Worm (Caenorhabditis elegans) whole organism, L2 larva: Measurements from ENCODE around the gene mob-2.

Source experiments
- F13H6.1 ChIP-seq: sonication (generic microtip); optimal IDR thresholded peaks from 2 replicates; lab custom pipeline; 2016; ENCODE audit warnings: missing genetic modification characterization, missing compliant biosample characterization
- R02D3.7 ChIP-seq: fragments of 150-350 bp; optimal IDR thresholded peaks from 2 replicates; lab custom pipeline; 2014; ENCODE audit warnings: missing biosample characterization, missing genetic modification characterization
- Y55F3AM.14 ChIP-seq: fragments of 200-800 bp; sonication (Bioruptor generic); optimal IDR thresholded peaks from 2 replicates; lab custom pipeline; 2018; ENCODE audit warnings: mild to moderate bottlenecking, missing genetic modification characterization, missing compliant biosample characterization
- alr-1 ChIP-seq: fragments of 150-350 bp; optimal IDR thresholded peaks from 2 replicates; lab custom pipeline; 2014; ENCODE audit warnings: missing biosample characterization, missing genetic modification characterization
- ama-1 ChIP-seq: fragments of 150-350 bp; optimal IDR thresholded peaks from 2 replicates; lab custom pipeline; 2018; ENCODE audit warnings: inconsistent platforms
- blmp-1 ChIP-seq: sonication (generic microtip); optimal IDR thresholded peaks from 2 replicates; lab custom pipeline; 2017; ENCODE audit warnings: missing genetic modification characterization, mild to moderate bottlenecking, missing compliant biosample characterization, antibody characterized with exemption, moderate library complexity; ENCODE audit not compliant: insufficient read depth
- ceh-16 ChIP-seq: fragments of 150-350 bp; optimal IDR thresholded peaks from 2 replicates; lab custom pipeline; 2014; ENCODE audit warnings: missing biosample characterization, missing genetic modification characterization
- ceh-82 ChIP-seq: fragments of 150-350 bp; optimal IDR thresholded peaks from 2 replicates; lab custom pipeline; 2014; ENCODE audit warnings: missing biosample characterization, missing genetic modification characterization
- crh-2 ChIP-seq: sonication (generic microtip); optimal IDR thresholded peaks from 2 replicates; lab custom pipeline; 2017; ENCODE audit warnings: missing biosample characterization, missing genetic modification characterization
- dmd-4 ChIP-seq: sonication (generic microtip); optimal IDR thresholded peaks from 2 replicates; lab custom pipeline; 2017; ENCODE audit warnings: missing biosample characterization, missing genetic modification characterization
- egl-27 ChIP-seq: sonication (generic microtip); optimal IDR thresholded peaks from 3 replicates; lab custom pipeline; 2017; ENCODE audit warnings: missing biosample characterization, missing genetic modification reagents, missing genetic modification characterization
- elt-1 ChIP-seq: fragments of 150-350 bp; optimal IDR thresholded peaks from 2 replicates; lab custom pipeline; 2014; ENCODE audit warnings: missing biosample characterization, missing genetic modification characterization
- elt-3 ChIP-seq: sonication (generic microtip); optimal IDR thresholded peaks from 2 replicates; lab custom pipeline; 2017; ENCODE audit warnings: missing biosample characterization, missing genetic modification characterization
- fos-1 ChIP-seq: fragments of 150-350 bp; optimal IDR thresholded peaks from 2 replicates; lab custom pipeline; 2014; ENCODE audit warnings: missing biosample characterization, missing genetic modification characterization
- gmeb-1 ChIP-seq: fragments of 150-350 bp; optimal IDR thresholded peaks from 2 replicates; lab custom pipeline; 2014; ENCODE audit warnings: missing biosample characterization, missing genetic modification characterization
- lin-11 ChIP-seq: fragments of 150-350 bp; sonication (generic microtip); optimal IDR thresholded peaks from 2 replicates; lab custom pipeline; 2014; ENCODE audit warnings: missing biosample characterization, missing genetic modification characterization, inconsistent platforms, mixed read lengths
- lin-13 ChIP-seq: fragments of 150-350 bp; optimal IDR thresholded peaks from 2 replicates; lab custom pipeline; 2014; ENCODE audit warnings: missing biosample characterization, missing genetic modification reagents, missing genetic modification characterization
- lsy-2 ChIP-seq, 2 experiments: fragments of 150-350 bp in 1 of 2; sonication (generic microtip) in 1 of 2; optimal IDR thresholded peaks; 2 replicates each; lab custom pipeline; 2014 to 2017; ENCODE audit warnings: missing biosample characterization in 2 of 2, missing genetic modification characterization in 2 of 2
- mdl-1 ChIP-seq, 2 experiments: fragments of 150-350 bp in 1 of 2; sonication (generic microtip) in 1 of 2; optimal IDR thresholded peaks; 2 replicates each; lab custom pipeline; 2017; ENCODE audit warnings: missing biosample characterization in 2 of 2, missing genetic modification characterization in 2 of 2
- nhr-10 ChIP-seq: sonication (generic microtip); optimal IDR thresholded peaks from 2 replicates; lab custom pipeline; 2017; ENCODE audit warnings: missing biosample characterization, missing genetic modification characterization
- nhr-12 ChIP-seq: fragments of 150-350 bp; optimal IDR thresholded peaks from 2 replicates; lab custom pipeline; 2014; ENCODE audit warnings: missing biosample characterization, missing genetic modification characterization
- nhr-129 ChIP-seq: fragments of 150-350 bp; optimal IDR thresholded peaks from 2 replicates; lab custom pipeline; 2014; ENCODE audit warnings: missing biosample characterization, missing genetic modification characterization
- nhr-23 ChIP-seq: fragments of 150-350 bp; optimal IDR thresholded peaks from 2 replicates; lab custom pipeline; 2014; ENCODE audit warnings: missing biosample characterization, missing genetic modification reagents, missing genetic modification characterization
- nhr-237 ChIP-seq: fragments of 150-350 bp; optimal IDR thresholded peaks from 2 replicates; lab custom pipeline; 2014; ENCODE audit warnings: missing biosample characterization, missing genetic modification characterization
- nhr-25 ChIP-seq: fragments of 150-350 bp; sonication (generic microtip); optimal IDR thresholded peaks from 3 replicates; lab custom pipeline; 2014; ENCODE audit warnings: missing biosample characterization, missing genetic modification characterization
- nhr-6 ChIP-seq: fragments of 150-350 bp; optimal IDR thresholded peaks from 2 replicates; lab custom pipeline; 2014; ENCODE audit warnings: missing biosample characterization, missing genetic modification characterization
- nhr-77 ChIP-seq: fragments of 150-350 bp; optimal IDR thresholded peaks from 2 replicates; lab custom pipeline; 2014; ENCODE audit warnings: missing biosample characterization, missing genetic modification characterization
- peb-1 ChIP-seq: fragments of 150-350 bp; optimal IDR thresholded peaks from 2 replicates; lab custom pipeline; 2014; ENCODE audit warnings: missing biosample characterization, missing genetic modification characterization
- sem-4 ChIP-seq: fragments of 150-350 bp; optimal IDR thresholded peaks from 2 replicates; lab custom pipeline; 2014; ENCODE audit warnings: missing biosample characterization, missing genetic modification reagents, missing genetic modification characterization
- skn-1 ChIP-seq: sonication (generic microtip); optimal IDR thresholded peaks from 2 replicates; lab custom pipeline; 2017; ENCODE audit warnings: missing biosample characterization, missing genetic modification characterization
- sma-3 ChIP-seq: sonication (generic microtip); optimal IDR thresholded peaks from 2 replicates; lab custom pipeline; 2016; ENCODE audit warnings: missing genetic modification reagents, missing genetic modification characterization, missing compliant biosample characterization
- sma-9 ChIP-seq, 2 experiments: fragments of 150-350 bp in 1 of 2; sonication (generic microtip) in 1 of 2; optimal IDR thresholded peaks; 2 replicates each; lab custom pipeline; 2014 to 2016; ENCODE audit warnings: missing genetic modification characterization in 2 of 2, mild to moderate bottlenecking in 1 of 2, missing biosample characterization in 1 of 2, missing compliant biosample characterization in 1 of 2, missing genetic modification reagents in 1 of 2, moderate library complexity in 1 of 2
- unc-39 ChIP-seq: fragments of 150-350 bp; optimal IDR thresholded peaks from 2 replicates; lab custom pipeline; 2014; ENCODE audit warnings: missing biosample characterization, missing genetic modification characterization
- unc-62 ChIP-seq: fragments of 150-350 bp; optimal IDR thresholded peaks from 2 replicates; lab custom pipeline; 2014; ENCODE audit warnings: missing biosample characterization, missing genetic modification reagents, missing genetic modification characterization
- zag-1 ChIP-seq: fragments of 150-350 bp; optimal IDR thresholded peaks from 2 replicates; lab custom pipeline; 2014; ENCODE audit warnings: missing biosample characterization, missing genetic modification characterization
- ztf-1 ChIP-seq: fragments of 200-800 bp; sonication (Bioruptor generic); conservative IDR thresholded peaks from 2 replicates; pipeline ENCODE4 v1.3.6; 2022; ENCODE audit warnings: missing genetic modification characterization, missing compliant biosample characterization
- ztf-4 ChIP-seq: fragments of 150-350 bp; optimal IDR thresholded peaks from 2 replicates; lab custom pipeline; 2014; ENCODE audit warnings: missing biosample characterization, missing genetic modification characterization

mob-2 gene

DNA sequence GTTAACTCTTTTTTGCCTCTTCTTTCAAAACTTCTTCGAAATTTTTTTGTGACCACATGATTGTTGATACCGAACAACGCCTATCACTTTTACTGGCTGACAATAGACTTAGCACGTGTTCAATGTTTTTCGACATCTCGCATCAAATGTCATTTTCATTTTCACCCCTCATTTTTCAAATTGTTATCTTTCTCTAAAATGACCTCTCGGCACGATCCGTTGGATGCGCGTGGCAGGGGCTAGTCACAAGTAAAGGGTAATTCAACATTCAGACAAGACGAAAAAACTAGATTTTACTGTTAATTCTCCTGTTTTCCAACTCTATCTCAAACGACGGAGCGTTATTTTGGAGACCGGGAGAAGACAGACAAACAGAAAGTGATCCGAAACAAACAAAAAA, 56.4 kb downstream of the mob-2 start, which contains the start of gene F17H10.2 (continued):
- TF ChIP-seq nhr-12 (tag; lab: Kevin White, UChicago) (no peak), nhr-6 (tag; lab: Kevin White, UChicago) (no peak), F13H6.1 (no peak), lin-13 (GFP tag; lab: Kevin White, UChicago) (no peak), unc-39 (tag; lab: Kevin White, UChicago) (no peak), Y55F3AM.14 (no peak), nhr-237 (tag; lab: Kevin White, UChicago) (no peak), zag-1 (no peak), elt-3 (tag; lab: Kevin White, UChicago) (no peak), nhr-77 (tag; lab: Kevin White, UChicago) (no peak), mdl-1 (tag; optimal IDR thresholded peaks at IDR 0.05; lab: Kevin White, UChicago) (peak in 1 of 2 experiments; percentile 32), sma-3 (peak; percentile 80), ceh-16 (tag; lab: Kevin White, UChicago) (no peak), ama-1 (lab: Kevin White, UChicago) (no peak), nhr-25 (tag; lab: Kevin White, UChicago) (peak; percentile 81), R02D3.7 (tag; lab: Kevin White, UChicago) (no peak), peb-1 (tag; lab: Kevin White, UChicago) (no peak), lsy-2 (tag; optimal IDR thresholded peaks at IDR 0.05; lab: Kevin White, UChicago) (no peak), unc-62 (GFP tag; lab: Kevin White, UChicago) (no peak), dmd-4 (tag; lab: Kevin White, UChicago) (no peak), nhr-10 (no peak), skn-1 (tag; lab: Kevin White, UChicago) (no peak)

DNA sequence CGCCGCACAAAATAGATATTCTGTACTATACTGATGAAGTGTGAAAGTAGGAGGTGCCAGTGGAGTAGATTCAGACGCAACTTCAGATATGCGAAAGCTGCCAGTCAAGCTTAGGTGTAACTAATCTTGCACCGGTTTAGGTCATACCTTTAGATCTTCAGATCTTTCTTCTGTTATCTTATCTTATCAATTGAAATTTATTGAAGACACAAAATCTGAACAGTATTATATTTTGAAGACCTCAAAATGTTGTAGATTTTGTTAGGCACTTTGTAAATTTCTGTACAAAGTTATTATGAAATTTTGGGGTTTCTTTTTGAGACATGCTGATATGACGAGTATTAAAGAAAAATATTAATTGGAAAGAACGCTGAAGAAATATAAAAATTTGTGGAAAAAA, 57.2 kb downstream of the mob-2 start:
- TF ChIP-seq ceh-82 (tag; lab: Kevin White, UChicago) (no peak), gmeb-1 (tag; lab: Kevin White, UChicago) (no peak), elt-1 (no peak), ztf-1 (GFP tag; lab: Robert Waterston, UW) (no peak), nhr-23 (no peak)

DNA sequence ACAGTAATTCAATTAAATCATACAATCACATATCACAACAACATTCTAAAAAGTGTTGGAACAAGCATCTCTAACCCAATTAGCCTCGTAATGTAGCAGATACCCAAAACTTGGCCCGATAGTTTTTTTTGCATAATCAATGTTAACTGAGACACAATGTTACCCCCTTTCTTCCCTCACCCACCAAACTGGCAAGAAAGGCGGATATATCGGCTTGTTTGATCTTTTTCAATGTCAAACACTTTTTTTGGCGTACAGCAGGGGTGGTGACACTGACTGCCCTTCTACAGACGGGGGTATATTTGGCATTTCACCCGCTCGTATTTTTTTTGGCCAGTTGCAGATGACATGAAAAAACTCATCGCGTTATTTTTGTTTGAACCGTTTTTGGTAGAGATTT, 59.9 kb downstream of the mob-2 start:
- TF ChIP-seq nhr-10: no peak
- no peak for TF ChIP-seq crh-2 (tag; lab: Kevin White, UChicago)
- no peak for TF ChIP-seq ceh-16 (tag; lab: Kevin White, UChicago)
- no peak for TF ChIP-seq nhr-23
- no peak for TF ChIP-seq sma-3
- TF ChIP-seq nhr-237 (tag; lab: Kevin White, UChicago): no peak
- no peak for TF ChIP-seq ama-1 (lab: Kevin White, UChicago)
- TF ChIP-seq unc-62 (GFP tag; lab: Kevin White, UChicago): no peak
- TF ChIP-seq elt-3 (tag; lab: Kevin White, UChicago): no peak
- no peak for TF ChIP-seq sem-4 (tag; lab: Kevin White, UChicago)
- TF ChIP-seq peb-1 (tag; lab: Kevin White, UChicago): no peak
- no peak for TF ChIP-seq nhr-129 (tag; lab: Kevin White, UChicago)
- TF ChIP-seq nhr-6 (tag; lab: Kevin White, UChicago): no peak
- TF ChIP-seq nhr-25 (tag; lab: Kevin White, UChicago): no peak
- no peak for TF ChIP-seq lin-11 (tag; lab: Kevin White, UChicago)

DNA sequence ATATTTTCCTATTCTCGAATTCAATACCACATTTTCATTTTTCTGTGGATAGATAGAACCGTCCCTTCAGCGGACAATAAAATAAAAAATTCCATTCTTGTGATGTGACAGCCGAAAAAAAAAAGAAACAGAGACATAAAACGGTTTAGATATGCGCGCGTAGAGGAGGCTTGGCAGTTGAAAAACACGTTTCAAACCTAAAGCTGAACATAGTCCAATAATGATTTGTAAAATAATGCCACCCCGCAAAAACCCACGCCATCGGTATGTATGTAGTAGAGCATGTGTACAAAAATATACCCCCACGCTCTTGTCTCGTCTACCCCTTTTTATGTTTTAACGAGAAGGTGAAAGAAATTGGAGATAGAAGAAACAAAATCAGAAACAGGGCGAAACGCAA, 61.2 kb downstream of the mob-2 start:
- no peak for TF ChIP-seq peb-1 (tag; lab: Kevin White, UChicago)
- peak; percentile 38 for TF ChIP-seq crh-2 (tag; lab: Kevin White, UChicago)
- peak; percentile 47 for TF ChIP-seq ztf-4 (tag; lab: Kevin White, UChicago)
- TF ChIP-seq ama-1 (lab: Kevin White, UChicago): peak; percentile 36

ce11 chrX:13106177-13106761, 63.6 kb downstream of the mob-2 start:
- TF ChIP-seq sma-9 (GFP tag; optimal IDR thresholded peaks at IDR 0.05; lab: Kevin White, UChicago): peak; percentile 7
- TF ChIP-seq sma-9 (tag; optimal IDR thresholded peaks at IDR 0.05; lab: Kevin White, UChicago): no peak
- no peak for TF ChIP-seq egl-27 (tag; lab: Kevin White, UChicago)
- no peak for TF ChIP-seq skn-1 (tag; lab: Kevin White, UChicago)
- TF ChIP-seq fos-1 (tag; lab: Kevin White, UChicago): peak; percentile 25
- TF ChIP-seq R02D3.7 (tag; lab: Kevin White, UChicago): no peak
- no peak for TF ChIP-seq nhr-77 (tag; lab: Kevin White, UChicago)
- TF ChIP-seq ceh-82 (tag; lab: Kevin White, UChicago): no peak
- no peak for TF ChIP-seq ztf-1 (GFP tag; lab: Robert Waterston, UW)
- TF ChIP-seq peb-1 (tag; lab: Kevin White, UChicago): no peak
- peak; percentile 12 for TF ChIP-seq crh-2 (tag; lab: Kevin White, UChicago)
- TF ChIP-seq blmp-1 (tag; lab: Kevin White, UChicago): no peak
- no peak for TF ChIP-seq nhr-23
- TF ChIP-seq F13H6.1: no peak
- TF ChIP-seq alr-1 (tag; lab: Kevin White, UChicago): no peak
- no peak for TF ChIP-seq dmd-4 (tag; lab: Kevin White, UChicago)
- no peak for TF ChIP-seq ama-1 (lab: Kevin White, UChicago)
- no peak for TF ChIP-seq elt-1
- TF ChIP-seq nhr-129 (tag; lab: Kevin White, UChicago): peak; percentile 69
- peak in 1 of 2 experiments; percentile 43 for TF ChIP-seq lsy-2 (tag; optimal IDR thresholded peaks at IDR 0.05; lab: Kevin White, UChicago)
- no peak for TF ChIP-seq nhr-6 (tag; lab: Kevin White, UChicago)
- no peak for TF ChIP-seq sem-4 (tag; lab: Kevin White, UChicago)
